Fruit fly (Drosophila melanogaster): ENCODE results near the gene CG6565.

The CG6565 gene

DNA sequence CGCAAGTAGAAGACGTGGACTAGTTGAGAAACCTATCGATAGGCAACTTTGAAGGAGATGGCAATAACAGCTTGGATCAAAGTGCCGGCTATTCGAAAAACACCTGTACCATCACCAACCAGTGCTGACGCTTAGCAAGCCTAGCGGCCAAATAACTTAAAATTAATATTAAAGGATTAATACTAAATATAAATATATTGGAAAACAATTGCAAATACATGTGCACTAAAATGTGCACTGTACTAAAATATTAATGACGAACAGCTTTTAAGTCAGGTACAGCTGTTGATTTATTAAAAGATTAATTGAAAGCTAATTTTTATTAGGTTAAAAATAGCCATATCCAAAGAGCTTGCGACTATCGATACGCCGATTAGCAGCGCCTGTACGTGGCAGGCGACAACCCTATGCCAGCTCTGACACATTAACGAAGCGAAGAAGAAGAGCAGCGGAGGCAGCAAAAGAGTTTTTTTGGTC is 4.7 kb downstream of the CG6565 start, which contains the start of the genes CG9302 and beta'COP (continued):
- TF ChIP-seq CG18619 (GFP tag; optimal IDR thresholded peaks at IDR 0.05): peak; percentile 68
- TF ChIP-seq CG1832 (GFP tag; optimal IDR thresholded peaks at IDR 0.05): no peak
- TF ChIP-seq gt (GFP tag; IDR thresholded peaks at IDR 0.05): no peak
- peak; percentile 83 for TF ChIP-seq CG30403 (GFP tag; optimal IDR thresholded peaks at IDR 0.05)
- TF ChIP-seq Deaf1 (tag; optimal IDR thresholded peaks at IDR 0.05): no peak
- TF ChIP-seq yki (optimal IDR thresholded peaks at IDR 0.05): no peak
- peak; percentile 84 for TF ChIP-seq Med (GFP tag)
- TF ChIP-seq maf-S (GFP tag; optimal IDR thresholded peaks at IDR 0.05): peak; percentile 17
- TF ChIP-seq fd96Cb (tag; optimal IDR thresholded peaks at IDR 0.05): peak; percentile 51
- peak; percentile 64 for TF ChIP-seq Max (GFP tag; optimal IDR thresholded peaks at IDR 0.05)
- no peak for TF ChIP-seq Poxn (GFP tag; IDR thresholded peaks at IDR 0.05)
- no peak for TF ChIP-seq bowl (GFP tag; IDR thresholded peaks at IDR 0.05)
- TF ChIP-seq CG15073 (GFP tag; optimal IDR thresholded peaks at IDR 0.05): no peak
- TF ChIP-seq CG4424 (GFP tag; optimal IDR thresholded peaks at IDR 0.05): peak; percentile 68
- TF ChIP-seq crp (GFP tag; optimal IDR thresholded peaks at IDR 0.05): peak in 1 of 2 experiments; percentile 39
- no peak for TF ChIP-seq CG1603 (tag; optimal IDR thresholded peaks at IDR 0.05)
- TF ChIP-seq MTF-1 (GFP tag; optimal IDR thresholded peaks at IDR 0.05; ENCODE audit: borderline replicate concordance): no peak
- TF ChIP-seq dan (GFP tag; IDR thresholded peaks at IDR 0.05): no peak
- 0 out of 3 replicates have a peak, but pooled peaks have one; percentile 16 for TF ChIP-seq CG11560 (tag; IDR thresholded peaks at IDR 0.05)
- TF ChIP-seq CG32532 (GFP tag; IDR thresholded peaks at IDR 0.05): peak; percentile 46
- peak; percentile 81 for TF ChIP-seq CG3281 (GFP tag; optimal IDR thresholded peaks at IDR 0.05)
- TF ChIP-seq CG14014 (GFP tag; IDR thresholded peaks at IDR 0.05): no peak; the same call in 1 of the 2 replicates
- TF ChIP-seq CG7357 (GFP tag; IDR thresholded peaks at IDR 0.05): peak; percentile 56; the same call in 1 of the 3 replicates
- TF ChIP-seq HmgZ (tag; optimal IDR thresholded peaks at IDR 0.05): peak; percentile 42
- no peak for TF ChIP-seq CG11696 (GFP tag; IDR thresholded peaks at IDR 0.05)
- TF ChIP-seq CG6175 (GFP tag; IDR thresholded peaks at IDR 0.05): no peak
- no peak for TF ChIP-seq sima (GFP tag; optimal IDR thresholded peaks at IDR 0.05)
- TF ChIP-seq CG17359 (tag; optimal IDR thresholded peaks at IDR 0.05): peak; percentile 62
- TF ChIP-seq CG9817 (tag; optimal IDR thresholded peaks at IDR 0.05): peak; percentile 75
- TF ChIP-seq CG10267 (tag; optimal IDR thresholded peaks at IDR 0.05): peak; percentile 70
- TF ChIP-seq sr (GFP tag; IDR thresholded peaks at IDR 0.05): no peak
- no peak for TF ChIP-seq lov (optimal IDR thresholded peaks at IDR 0.05)
- TF ChIP-seq lov (GFP tag; IDR thresholded peaks at IDR 0.05): no peak
- no peak for TF ChIP-seq Atf6 (GFP tag; IDR thresholded peaks at IDR 0.05)
- TF ChIP-seq CG18764 (GFP tag; optimal IDR thresholded peaks at IDR 0.05): peak; percentile 39
- TF ChIP-seq pnt (GFP tag; optimal IDR thresholded peaks at IDR 0.05): no peak
- peak; percentile 72 for TF ChIP-seq HLH4C (GFP tag; IDR thresholded peaks at IDR 0.05; ENCODE audit: partially characterized antibody)
- TF ChIP-seq scrt (GFP tag; optimal IDR thresholded peaks at IDR 0.05): peak; percentile 67
- TF ChIP-seq eve (GFP tag; optimal IDR thresholded peaks at IDR 0.05): no peak
- peak; percentile 32 for TF ChIP-seq CG9797 (GFP tag; optimal IDR thresholded peaks at IDR 0.05)
- peak; percentile 48 for TF ChIP-seq CG17912 (GFP tag; optimal IDR thresholded peaks at IDR 0.05)
- TF ChIP-seq sens (GFP tag): peak; percentile 86
- peak; percentile 43 for TF ChIP-seq CG8944 (GFP tag; optimal IDR thresholded peaks at IDR 0.05)
- TF ChIP-seq GATAe (GFP tag; conservative IDR thresholded peaks at IDR 0.05): no peak
- no peak for TF ChIP-seq zf30C (GFP tag; optimal IDR thresholded peaks at IDR 0.05)
- no peak for TF ChIP-seq tap (tag; optimal IDR thresholded peaks at IDR 0.05)
- peak; percentile 40 for TF ChIP-seq Elba2 (GFP tag; optimal IDR thresholded peaks at IDR 0.05)
- no peak for TF ChIP-seq CG13894 (tag; optimal IDR thresholded peaks at IDR 0.05)
- TF ChIP-seq CG14667 (GFP tag; IDR thresholded peaks at IDR 0.05): no peak
- peak; percentile 64 for TF ChIP-seq CG12104 (GFP tag; optimal IDR thresholded peaks at IDR 0.05)
- no peak for TF ChIP-seq CG5180 (GFP tag; optimal IDR thresholded peaks at IDR 0.05)
- no peak for TF ChIP-seq Jarid2 (GFP tag; optimal IDR thresholded peaks at IDR 0.05)
